Fruit fly (Drosophila melanogaster) whole organism, wandering third instar larva: ENCODE measurements around the gene galla-2.

ENCODE experiments used
- Dif ChIP-seq: fragments of 200-275, 200-300 bp; sonication (Bioruptor generic); optimal IDR thresholded peaks from 2 replicates; lab custom pipeline; 2018; ENCODE audit warnings: missing biosample characterization, missing genetic modification characterization; ENCODE audit not compliant: partially characterized antibody
- GATAd ChIP-seq: sonication (Bioruptor generic); optimal IDR thresholded peaks from 2 replicates; lab custom pipeline; 2016; ENCODE audit warnings: missing biosample characterization, missing genetic modification characterization
- HLH106 ChIP-seq: fragments of 200-800 bp; optimal IDR thresholded peaks from 3 replicates; lab custom pipeline; 2019; ENCODE audit warnings: missing biosample characterization, mild to moderate bottlenecking, missing genetic modification characterization, moderate library complexity
- Hnf4 ChIP-seq: fragments of 200-800 bp; sonication (Bioruptor generic); optimal IDR thresholded peaks from 2 replicates; lab custom pipeline; 2016; ENCODE audit warnings: missing biosample characterization, mild to moderate bottlenecking, missing genetic modification characterization
- Hr78 ChIP-seq: fragments of >200 bp; optimal IDR thresholded peaks from 2 replicates; lab custom pipeline; 2017; ENCODE audit warnings: missing biosample characterization, missing genetic modification characterization
- Hr83 ChIP-seq: fragments of 200-300 bp; sonication (Bioruptor generic); optimal IDR thresholded peaks from 2 replicates; lab custom pipeline; 2016; ENCODE audit warnings: missing biosample characterization, mild to moderate bottlenecking, missing genetic modification characterization, moderate library complexity; ENCODE audit not compliant: poor library complexity, severe bottlenecking
- Myc ChIP-seq: fragments of >200 bp; optimal IDR thresholded peaks from 2 replicates; lab custom pipeline; 2017
- N ChIP-seq: fragments of >200 bp; optimal IDR thresholded peaks from 2 replicates; lab custom pipeline; 2018; ENCODE audit warnings: missing biosample characterization, missing external identifiers, missing genetic modification characterization
- brk ChIP-seq: fragments of 200-800 bp; sonication (Bioruptor generic); optimal IDR thresholded peaks from 2 replicates; lab custom pipeline; 2016; ENCODE audit warnings: missing biosample characterization, mild to moderate bottlenecking, missing genetic modification characterization
- fru ChIP-seq: fragments of 200-800 bp; sonication (Bioruptor generic); optimal IDR thresholded peaks from 3 replicates; lab custom pipeline; 2016; ENCODE audit warnings: missing biosample characterization, mild to moderate bottlenecking, missing genetic modification characterization
- jim ChIP-seq: fragments of 175-275, 200-325 bp; sonication (Bioruptor generic); optimal IDR thresholded peaks from 2 replicates; lab custom pipeline; 2016; ENCODE audit warnings: missing biosample characterization, mild to moderate bottlenecking, missing genetic modification characterization
- pan ChIP-seq: fragments of >200 bp; optimal IDR thresholded peaks from 2 replicates; lab custom pipeline; 2017
- psq ChIP-seq: fragments of 200-800 bp; sonication (Bioruptor generic); optimal IDR thresholded peaks from 3 replicates; lab custom pipeline; 2017; ENCODE audit warnings: missing biosample characterization, mild to moderate bottlenecking, missing genetic modification characterization, moderate library complexity
- woc ChIP-seq: sonication (Bioruptor generic); optimal IDR thresholded peaks from 2 replicates; lab custom pipeline; 2016; ENCODE audit warnings: missing biosample characterization, mild to moderate bottlenecking, missing genetic modification characterization

- TF ChIP-seq pan (lab: Kevin White, UChicago) (no peak), Dif (GFP tag; lab: Kevin White, UChicago) (peak; percentile 15), fru (GFP tag; lab: Kevin White, UChicago) (peak; percentile 34), psq (GFP tag; lab: Kevin White, UChicago) (peak; percentile 11), woc (GFP tag; lab: Kevin White, UChicago) (peak; percentile 45), Myc (lab: Kevin White, UChicago) (no peak), HLH106 (tag; lab: Kevin White, UChicago) (no peak), Hnf4 (no peak), brk (GFP tag; lab: Kevin White, UChicago) (no peak), GATAd (no peak), N (no peak), Hr83 (GFP tag; lab: Kevin White, UChicago) (no peak), Hr78 (GFP tag; lab: Kevin White, UChicago) (no peak), jim (no peak)
Observed at dm6 chr3L:10844548-10845530, 37.9 kb upstream of the galla-2 start.
